Fruit fly (Drosophila melanogaster): ENCODE data around the gene inaF-C.

inaF-C gene

dm6 chrX:11685918-11686640 lies 45.5 kb downstream of the inaF-C start (continued):
- TF ChIP-seq HHEX (GFP tag; optimal IDR thresholded peaks at IDR 0.05) (peak; percentile 50), CG2202 (tag; optimal IDR thresholded peaks at IDR 0.05) (no peak), CG2199 (GFP tag; IDR thresholded peaks at IDR 0.05) (no peak), Taf1 (GFP tag; IDR thresholded peaks at IDR 0.05) (no peak), Gug (GFP tag; IDR thresholded peaks at IDR 0.05) (no peak), CG30431 (GFP tag; optimal IDR thresholded peaks at IDR 0.05) (no peak), HLH4C (GFP tag; IDR thresholded peaks at IDR 0.05; ENCODE audit: partially characterized antibody) (no peak), nerfin-1 (tag; optimal IDR thresholded peaks at IDR 0.05) (peak; percentile 15), Dek (tag; optimal IDR thresholded peaks at IDR 0.05) (no peak), pum (GFP tag; optimal IDR thresholded peaks at IDR 0.05) (no peak), Adf1 (GFP tag; IDR thresholded peaks at IDR 0.05) (peak; percentile 28; the same call in 1 of the 2 replicates), CG14441 (GFP tag; IDR thresholded peaks at IDR 0.05) (no peak), lmd (GFP tag; IDR thresholded peaks at IDR 0.05) (no peak), pb (GFP tag; optimal IDR thresholded peaks at IDR 0.05) (no peak), CG2678 (tag; optimal IDR thresholded peaks at IDR 0.05) (peak; percentile 59), CG3838 (GFP tag; optimal IDR thresholded peaks at IDR 0.05) (no peak), CG18619 (GFP tag; optimal IDR thresholded peaks at IDR 0.05) (peak; percentile 26), ems (GFP tag; optimal IDR thresholded peaks at IDR 0.05) (no peak), HmgD (GFP tag; optimal IDR thresholded peaks at IDR 0.05) (no peak), CG10959 (GFP tag; IDR thresholded peaks at IDR 0.05) (no peak), Mrtf (GFP tag; IDR thresholded peaks at IDR 0.05) (no peak), Nf-YB (GFP tag; optimal IDR thresholded peaks at IDR 0.05) (peak; percentile 21), CG3281 (GFP tag; optimal IDR thresholded peaks at IDR 0.05) (peak; percentile 66), maf-S (GFP tag; optimal IDR thresholded peaks at IDR 0.05) (no peak), slbo (GFP tag; IDR thresholded peaks at IDR 0.05) (no peak), CG9437 (GFP tag; optimal IDR thresholded peaks at IDR 0.05) (no peak), CG17186 (GFP tag; optimal IDR thresholded peaks at IDR 0.05) (no peak), sisA (GFP tag; IDR thresholded peaks at IDR 0.05) (no peak), Hr51 (GFP tag; optimal IDR thresholded peaks at IDR 0.05) (no peak), sob (GFP tag; IDR thresholded peaks at IDR 0.05) (peak; percentile 49; the same call in 1 of the 2 replicates), Bgb (GFP tag; IDR thresholded peaks at IDR 0.05; ENCODE audit: partially characterized antibody) (no peak; the same call in 1 of the 2 replicates), CG7839 (tag; optimal IDR thresholded peaks at IDR 0.05) (no peak), peb (GFP tag; IDR thresholded peaks at IDR 0.05) (no peak), CG6689 (GFP tag; IDR thresholded peaks at IDR 0.05) (no peak), CG11695 (GFP tag; IDR thresholded peaks at IDR 0.05) (peak; percentile 36; the same call in 1 of the 3 replicates), jing (GFP tag; optimal IDR thresholded peaks at IDR 0.05) (no peak), CG34422 (GFP tag; IDR thresholded peaks at IDR 0.05) (no peak), CG14710 (tag; optimal IDR thresholded peaks at IDR 0.05) (no peak), sens (GFP tag) (peak; percentile 85), CG8281 (tag; optimal IDR thresholded peaks at IDR 0.05) (peak; percentile 93), Nf-YC (tag; optimal IDR thresholded peaks at IDR 0.05) (peak; percentile 40), CG17385 (GFP tag; optimal IDR thresholded peaks at IDR 0.05) (peak; percentile 80), CG11085 (GFP tag; IDR thresholded peaks at IDR 0.05) (no peak), Sin3A (optimal IDR thresholded peaks at IDR 0.05) (no peak), CG17568 (GFP tag; optimal IDR thresholded peaks at IDR 0.05) (peak; percentile 74), CG17361 (GFP tag; IDR thresholded peaks at IDR 0.05) (no peak), HmgZ (tag; optimal IDR thresholded peaks at IDR 0.05) (peak; percentile 33), CG7357 (GFP tag; IDR thresholded peaks at IDR 0.05) (no peak), CG5245 (GFP tag; optimal IDR thresholded peaks at IDR 0.05) (no peak), gt (GFP tag; IDR thresholded peaks at IDR 0.05) (no peak), sima (GFP tag; optimal IDR thresholded peaks at IDR 0.05) (no peak)
